Worm (Caenorhabditis elegans) whole organism, L4 larva: Measurements from ENCODE around the gene tir-1.

Experiments used
- ama-1 ChIP-seq: fragments of 150-350 bp; optimal IDR thresholded peaks from 2 replicates; lab custom pipeline; 2014; ENCODE audit warnings: inconsistent platforms, mixed read lengths
- ceh-32 ChIP-seq: sonication (generic microtip); optimal IDR thresholded peaks from 2 replicates; lab custom pipeline; 2016; ENCODE audit warnings: mild to moderate bottlenecking, missing genetic modification characterization, missing compliant biosample characterization; ENCODE audit not compliant: poor library complexity
- daf-8 ChIP-seq: fragments of 200-800 bp; sonication (Bioruptor generic); IDR thresholded peaks from 2 replicates; pipeline ENCODE4 v1.3.6; 2022; ENCODE audit warnings: missing genetic modification characterization, missing compliant biosample characterization
- fos-1 ChIP-seq: fragments of 150-350 bp; optimal IDR thresholded peaks from 2 replicates; lab custom pipeline; 2014; ENCODE audit warnings: missing biosample characterization, missing genetic modification characterization
- lin-39 ChIP-seq: fragments of 150-350 bp; optimal IDR thresholded peaks from 2 replicates; lab custom pipeline; 2014; ENCODE audit warnings: missing biosample characterization, missing genetic modification reagents, missing genetic modification characterization
- madf-5 ChIP-seq, 2 experiments: fragments of 200-800 bp; sonication (Bioruptor generic); IDR thresholded peaks; 2 replicates each; pipeline ENCODE4 v1.3.6; 2022; ENCODE audit warnings: missing compliant biosample characterization in 2 of 2, missing genetic modification characterization in 2 of 2
- mdl-1 ChIP-seq, 2 experiments: fragments of 150-350 bp in 1 of 2; sonication (generic microtip) in 1 of 2; optimal IDR thresholded peaks; 2 replicates each; lab custom pipeline; 2014 to 2017; ENCODE audit warnings: missing biosample characterization in 2 of 2, missing genetic modification characterization in 2 of 2
- nhr-102 ChIP-seq: sonication (generic microtip); optimal IDR thresholded peaks from 2 replicates; lab custom pipeline; 2016; ENCODE audit warnings: mild to moderate bottlenecking, missing genetic modification characterization, moderate library complexity, missing compliant biosample characterization
- nhr-28 ChIP-seq: fragments of 150-350 bp; optimal IDR thresholded peaks from 2 replicates; lab custom pipeline; 2014; ENCODE audit warnings: missing biosample characterization, missing genetic modification characterization
- nhr-6 ChIP-seq: fragments of 150-350 bp; optimal IDR thresholded peaks from 2 replicates; lab custom pipeline; 2014; ENCODE audit warnings: missing biosample characterization, missing genetic modification characterization
- pha-4 ChIP-seq, 2 experiments: fragments of 150-350 bp in 1 of 2; fragments of 200-800 bp in 1 of 2; sonication (Bioruptor generic) in 1 of 2; IDR thresholded peaks in 1 of 2; optimal IDR thresholded peaks in 1 of 2; 2 replicates each; pipeline versions ENCODE4 v1.3.6 to Lab custom; 2014 to 2022; ENCODE audit warnings: missing genetic modification characterization in 2 of 2, missing genetic modification reagents in 2 of 2, missing biosample characterization in 1 of 2, missing compliant biosample characterization in 1 of 2
- sdz-12 ChIP-seq: fragments of 200-800 bp; sonication (Bioruptor generic); optimal IDR thresholded peaks from 2 replicates; lab custom pipeline; 2018; ENCODE audit warnings: mild to moderate bottlenecking, missing genetic modification characterization, missing compliant biosample characterization

ce11 chrIII:3914049-3914448 is 12.6 kb upstream of the tir-1 start, which contains the start of gene pat-3:
- TF ChIP-seq lin-39: no peak
- no peak for TF ChIP-seq fos-1 (tag; lab: Kevin White, UChicago)
- no peak for TF ChIP-seq pha-4 (GFP tag; IDR thresholded peaks at IDR 0.05; lab: Robert Waterston, UW)
- no peak for TF ChIP-seq pha-4 (tag; optimal IDR thresholded peaks at IDR 0.05; lab: Kevin White, UChicago)
- no peak for TF ChIP-seq nhr-6 (tag; lab: Kevin White, UChicago)
- TF ChIP-seq daf-8 (GFP tag; lab: Robert Waterston, UW): no peak
- no peak for TF ChIP-seq mdl-1 (tag; optimal IDR thresholded peaks at IDR 0.05; lab: Kevin White, UChicago)
- TF ChIP-seq ceh-32: no peak
- no peak for TF ChIP-seq nhr-102 (tag; lab: Kevin White, UChicago)
- no peak for TF ChIP-seq ama-1 (lab: Kevin White, UChicago)
- no peak for TF ChIP-seq madf-5 (GFP tag; IDR thresholded peaks at IDR 0.05; lab: Robert Waterston, UW)
- TF ChIP-seq sdz-12: no peak
- no peak for TF ChIP-seq nhr-28 (tag; lab: Kevin White, UChicago)
